Fruit fly (Drosophila melanogaster): ENCODE measurements around the gene CG14829.

CG14829 gene

DNA sequence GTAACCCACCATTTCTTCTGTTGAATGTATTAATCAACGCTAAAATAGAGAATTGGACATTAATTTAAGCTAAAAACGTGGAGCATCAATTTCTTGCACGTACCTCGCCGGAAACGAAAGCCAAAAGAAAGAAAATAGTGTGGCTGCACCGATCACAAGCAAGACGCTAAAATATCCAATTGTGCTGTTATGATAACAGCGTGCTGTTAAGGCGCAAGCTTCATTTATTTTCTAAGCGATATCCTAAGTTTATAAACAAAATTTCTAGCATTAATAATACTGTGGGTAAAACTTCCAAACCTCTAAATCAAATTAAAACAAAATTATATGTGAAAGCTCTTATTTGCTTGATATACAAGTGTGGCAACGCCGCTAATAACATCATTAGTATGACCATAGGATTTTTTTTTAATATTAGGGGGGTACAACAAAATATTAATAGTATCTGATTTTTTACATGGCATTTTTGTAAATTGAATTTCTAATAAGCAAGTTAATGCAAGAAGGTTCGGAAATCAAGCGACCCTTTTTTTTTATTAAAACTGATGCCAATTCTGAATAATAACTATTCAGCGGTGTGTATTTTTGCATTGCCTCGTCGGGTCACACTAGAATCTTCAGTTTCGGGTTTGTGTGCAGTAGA is 3.4 kb upstream of the CG14829 start, which contains the start of the genes RpL18 and Neos (continued):
- TF ChIP-seq zf30C (GFP tag; optimal IDR thresholded peaks at IDR 0.05): no peak
- TF ChIP-seq Opbp (GFP tag; IDR thresholded peaks at IDR 0.05; ENCODE audit: partially characterized antibody): no peak
- TF ChIP-seq CG43689 (GFP tag; IDR thresholded peaks at IDR 0.05): no peak
- TF ChIP-seq CG14014 (GFP tag; IDR thresholded peaks at IDR 0.05): peak; percentile 38
- peak; percentile 85 for TF ChIP-seq CG3281 (GFP tag; optimal IDR thresholded peaks at IDR 0.05)
- TF ChIP-seq Adf1 (GFP tag; IDR thresholded peaks at IDR 0.05): peak; percentile 23; the same call in 1 of the 2 replicates
- TF ChIP-seq org-1 (GFP tag; optimal IDR thresholded peaks at IDR 0.05): peak; percentile 76
- TF ChIP-seq CG1024 (GFP tag; IDR thresholded peaks at IDR 0.05): peak; percentile 29; the same call in 1 of the 2 replicates
- TF ChIP-seq CG1529 (GFP tag; optimal IDR thresholded peaks at IDR 0.05): peak; percentile 74
- peak; percentile 73 for TF ChIP-seq CrebB (tag; optimal IDR thresholded peaks at IDR 0.05)
- TF ChIP-seq br (optimal IDR thresholded peaks at IDR 0.05): no peak
- TF ChIP-seq CG4854 (GFP tag; optimal IDR thresholded peaks at IDR 0.05): peak; percentile 44
- peak; percentile 23; the same call in 1 of the 2 replicates for TF ChIP-seq Ada2b (GFP tag; IDR thresholded peaks at IDR 0.05)
- peak; percentile 59 for TF ChIP-seq CG12299 (tag; optimal IDR thresholded peaks at IDR 0.05)
- TF ChIP-seq CG14441 (GFP tag; IDR thresholded peaks at IDR 0.05): peak; percentile 59
- TF ChIP-seq CG7556 (GFP tag; optimal IDR thresholded peaks at IDR 0.05): peak; percentile 60
- no peak for TF ChIP-seq tio (GFP tag; optimal IDR thresholded peaks at IDR 0.05)
- TF ChIP-seq sc (optimal IDR thresholded peaks at IDR 0.05): no peak
- TF ChIP-seq sc (GFP tag; optimal IDR thresholded peaks at IDR 0.05): peak; percentile 54
- peak; percentile 36; the same call in 1 of the 2 replicates for TF ChIP-seq sisA (GFP tag; IDR thresholded peaks at IDR 0.05)
- peak; percentile 27 for TF ChIP-seq tin (GFP tag; optimal IDR thresholded peaks at IDR 0.05)
- TF ChIP-seq CG4730 (GFP tag; IDR thresholded peaks at IDR 0.05): peak; percentile 23; the same call in 1 of the 2 replicates
- peak; percentile 60 for TF ChIP-seq CG13894 (tag; optimal IDR thresholded peaks at IDR 0.05)
- TF ChIP-seq NFAT (GFP tag; IDR thresholded peaks at IDR 0.05): peak; percentile 43; the same call in 1 of the 2 replicates
- peak; percentile 52 for TF ChIP-seq zfh2 (GFP tag; optimal IDR thresholded peaks at IDR 0.05)
- TF ChIP-seq disco-r (GFP tag; optimal IDR thresholded peaks at IDR 0.05): peak; percentile 59
- TF ChIP-seq slp2 (GFP tag; optimal IDR thresholded peaks at IDR 0.05): peak; percentile 17
- peak; percentile 98 for TF ChIP-seq MESR4 (GFP tag; optimal IDR thresholded peaks at IDR 0.05)
- TF ChIP-seq Dip3 (GFP tag; optimal IDR thresholded peaks at IDR 0.05): peak; percentile 42
- TF ChIP-seq Dad (GFP tag; optimal IDR thresholded peaks at IDR 0.05): peak; percentile 56
- peak; percentile 66 for TF ChIP-seq gcm2 (GFP tag; optimal IDR thresholded peaks at IDR 0.05)
- TF ChIP-seq ab (GFP tag; optimal IDR thresholded peaks at IDR 0.05): no peak
- no peak for TF ChIP-seq Aef1 (GFP tag; IDR thresholded peaks at IDR 0.05)
- peak; percentile 63 for TF ChIP-seq CG15269 (tag; optimal IDR thresholded peaks at IDR 0.05)
- no peak for TF ChIP-seq Dref (GFP tag; IDR thresholded peaks at IDR 0.05)
- TF ChIP-seq Camta (GFP tag; optimal IDR thresholded peaks at IDR 0.05): peak; percentile 65
- TF ChIP-seq fu2 (GFP tag; optimal IDR thresholded peaks at IDR 0.05): peak; percentile 48
- peak; percentile 58 for TF ChIP-seq chn (GFP tag; optimal IDR thresholded peaks at IDR 0.05)
- peak; percentile 77 for TF ChIP-seq CG33213 (GFP tag; optimal IDR thresholded peaks at IDR 0.05)
- TF ChIP-seq unc-4 (GFP tag; IDR thresholded peaks at IDR 0.05; ENCODE audit: partially characterized antibody): no peak
- TF ChIP-seq pnt (GFP tag; optimal IDR thresholded peaks at IDR 0.05): no peak
- TF ChIP-seq CG3838 (GFP tag; optimal IDR thresholded peaks at IDR 0.05): peak; percentile 61
- TF ChIP-seq Awh (GFP tag; IDR thresholded peaks at IDR 0.05): peak; percentile 41; the same call in 1 of the 2 replicates
- no peak for TF ChIP-seq CG8944 (GFP tag; optimal IDR thresholded peaks at IDR 0.05)
- peak; percentile 72 for TF ChIP-seq fd102C (GFP tag; optimal IDR thresholded peaks at IDR 0.05)
- peak; percentile 60 for TF ChIP-seq CG3407 (GFP tag; optimal IDR thresholded peaks at IDR 0.05)
- peak; percentile 75 for TF ChIP-seq pfk (GFP tag; optimal IDR thresholded peaks at IDR 0.05)
- TF ChIP-seq Oaz (GFP tag; IDR thresholded peaks at IDR 0.05): no peak
- TF ChIP-seq kni (GFP tag; optimal IDR thresholded peaks at IDR 0.05): peak; percentile 55
- TF ChIP-seq odd (GFP tag; optimal IDR thresholded peaks at IDR 0.05): peak; percentile 88
- peak; percentile 17; the same call in 1 of the 2 replicates for TF ChIP-seq CG10366 (GFP tag; IDR thresholded peaks at IDR 0.05)
- TF ChIP-seq Sin3A (optimal IDR thresholded peaks at IDR 0.05): peak; percentile 36
